Worm (Caenorhabditis elegans): Measurements from ENCODE around the gene str-229.

- no peak for TF ChIP-seq elt-2 (tag; optimal IDR thresholded peaks at IDR 0.05)
- TF ChIP-seq Y116A8C.19 (tag; optimal IDR thresholded peaks at IDR 0.05; ENCODE audit: borderline replicate concordance) = no peak
- no peak for TF ChIP-seq vab-15 (tag; optimal IDR thresholded peaks at IDR 0.05)
- TF ChIP-seq egl-27 (tag; optimal IDR thresholded peaks at IDR 0.05) = no peak
- TF ChIP-seq nhr-12 (tag; optimal IDR thresholded peaks at IDR 0.05) = no peak
- no peak for TF ChIP-seq mef-2 (tag; optimal IDR thresholded peaks at IDR 0.05)
- no peak for TF ChIP-seq unc-62 (GFP tag; optimal IDR thresholded peaks at IDR 0.05)
- TF ChIP-seq ztf-11 (tag; optimal IDR thresholded peaks at IDR 0.05) = no peak
- no peak for TF ChIP-seq nhr-237 (tag; optimal IDR thresholded peaks at IDR 0.05)
- no peak for TF ChIP-seq ceh-90 (tag; optimal IDR thresholded peaks at IDR 0.05)
- no peak for TF ChIP-seq skn-1 (tag; optimal IDR thresholded peaks at IDR 0.05)
- no peak for TF ChIP-seq rnt-1 (tag; optimal IDR thresholded peaks at IDR 0.05)
Observed at ce11 chrV:3912472-3912871, 10.1 kb upstream of the str-229 start, which contains the start of gene srx-68.
